Worm (Caenorhabditis elegans): ENCODE data around the gene vha-8.

DNA sequence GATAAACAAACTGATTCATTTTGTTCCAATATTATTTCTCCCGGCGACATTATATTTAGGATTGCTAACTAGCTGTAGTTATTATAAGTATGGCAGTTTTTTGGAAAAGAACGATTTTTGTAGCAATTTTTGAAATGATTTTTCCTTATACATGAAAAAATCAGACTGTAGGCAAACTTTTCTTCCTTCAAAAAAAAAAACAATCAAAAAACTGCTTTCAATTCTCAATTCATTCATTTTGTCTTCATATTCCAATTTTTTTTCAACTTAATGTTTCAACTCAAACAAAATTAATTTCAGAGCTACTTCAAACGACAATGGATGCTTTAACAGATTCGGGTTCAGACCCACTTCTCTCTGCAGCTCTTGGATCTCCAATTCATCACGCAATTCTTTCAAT lies 20.9 kb downstream of the vha-8 start, which contains the start of gene ceh-48:
- TF ChIP-seq him-1 (tag; optimal IDR thresholded peaks at IDR 0.05), result no peak
- no peak for TF ChIP-seq W03F9.2 (tag; optimal IDR thresholded peaks at IDR 0.05)
- TF ChIP-seq dao-5 (tag; optimal IDR thresholded peaks at IDR 0.05), result no peak

All from whole organism, L4/young adult.